Comparison of ENCODE assay signal across 1 fruit fly cellular context in genomic region chr3L:11376224-11376813, dm6.
TF ChIP-seq lines count a peak whose summit lies in the region.

No protein-coding gene starts in this region.

TF ChIP-seq in whole organism, embryonic, 481 proteins besides CTCF, POLR2A, EP300 and RAD21 (continued from another document):
- TF ChIP-seq abd-A (tag; optimal IDR thresholded peaks at IDR 0.05; lab: Kevin White, UChicago) (peak; percentile 76), ci (GFP tag; IDR thresholded peaks at IDR 0.05; lab: Robert Waterston, UW) (peak; percentile 38; the same call in 1 of the 3 replicates), dmrt11E (tag; optimal IDR thresholded peaks at IDR 0.05; lab: Kevin White, UChicago) (peak; percentile 5), zen (tag; optimal IDR thresholded peaks at IDR 0.05; lab: Kevin White, UChicago) (no peak), Atf3 (GFP tag; optimal IDR thresholded peaks at IDR 0.05; lab: Kevin White, UChicago) (no peak), CG12391 (tag; optimal IDR thresholded peaks at IDR 0.05; lab: Kevin White, UChicago) (no peak)
